Worm (Caenorhabditis elegans) whole organism, young adult: ENCODE measurements around the gene try-11.

ENCODE experiments used
- B0035.1 ChIP-seq: sonication (generic microtip); optimal IDR thresholded peaks from 2 replicates; lab custom pipeline; 2016; ENCODE audit warnings: missing genetic modification characterization, mild to moderate bottlenecking, missing compliant biosample characterization, missing genotype, missing genetic modification reagents
- D2030.7 ChIP-seq: fragments of 200-800 bp; sonication (Bioruptor generic); IDR thresholded peaks from 2 replicates; pipeline ENCODE4 v1.3.6; 2022; ENCODE audit warnings: missing genetic modification reagents, missing genetic modification characterization, missing compliant biosample characterization
- F22D6.2 ChIP-seq: sonication (generic microtip); optimal IDR thresholded peaks from 2 replicates; lab custom pipeline; 2016; ENCODE audit warnings: mild to moderate bottlenecking, missing genetic modification characterization, missing compliant biosample characterization
- F23B12.7 ChIP-seq: sonication (generic microtip); optimal IDR thresholded peaks from 2 replicates; lab custom pipeline; 2017; ENCODE audit warnings: missing genetic modification characterization, mild to moderate bottlenecking, missing compliant biosample characterization, antibody characterized with exemption, moderate library complexity; ENCODE audit not compliant: insufficient read depth
- F39B2.1 ChIP-seq: fragments of 200-800 bp; sonication (Bioruptor generic); IDR thresholded peaks from 2 replicates; pipeline ENCODE4 v1.3.6; 2022; ENCODE audit warnings: missing genetic modification reagents, missing genetic modification characterization, missing compliant biosample characterization
- K11D2.4 ChIP-seq: fragments of 200-800 bp; sonication (Bioruptor generic); IDR thresholded peaks from 2 replicates; pipeline ENCODE4 v1.3.6; 2022; ENCODE audit warnings: missing genetic modification reagents, missing genetic modification characterization, missing compliant biosample characterization
- Y95B8A.8 ChIP-seq: fragments of 200-800 bp; sonication (Bioruptor generic); IDR thresholded peaks from 2 replicates; pipeline ENCODE4 v1.3.6; 2022; ENCODE audit warnings: missing genetic modification reagents, missing genetic modification characterization, missing compliant biosample characterization
- ZK185.1 ChIP-seq: sonication (generic microtip); optimal IDR thresholded peaks from 2 replicates; lab custom pipeline; 2016; ENCODE audit warnings: mild to moderate bottlenecking, missing genetic modification characterization, missing compliant biosample characterization; ENCODE audit not compliant: poor library complexity, severe bottlenecking
- attf-3 ChIP-seq: fragments of 200-800 bp; sonication (Bioruptor generic); conservative IDR thresholded peaks from 2 replicates; pipeline ENCODE4 v1.3.6; 2022; ENCODE audit warnings: missing genetic modification reagents, missing genetic modification characterization, missing compliant biosample characterization
- ceh-58 ChIP-seq: fragments of 200-800 bp; sonication (Bioruptor generic); IDR thresholded peaks from 2 replicates; pipeline ENCODE4 v1.3.6; 2022; ENCODE audit warnings: missing genetic modification characterization, missing compliant biosample characterization
- ceh-91 ChIP-seq: fragments of 200-800 bp; sonication (Bioruptor generic); IDR thresholded peaks from 2 replicates; pipeline ENCODE4 v1.3.6; 2022; ENCODE audit warnings: missing genetic modification reagents, missing genetic modification characterization, missing compliant biosample characterization
- chd-7 ChIP-seq: sonication (generic microtip); optimal IDR thresholded peaks from 2 replicates; lab custom pipeline; 2016; ENCODE audit warnings: mild to moderate bottlenecking, missing genetic modification characterization, moderate library complexity, missing compliant biosample characterization
- efl-1 ChIP-seq: fragments of 150-350 bp; optimal IDR thresholded peaks from 2 replicates; lab custom pipeline; 2014; ENCODE audit warnings: missing biosample characterization, missing genetic modification reagents, missing genetic modification characterization
- egl-18 ChIP-seq: fragments of 200-800 bp; sonication (Bioruptor generic); IDR thresholded peaks from 2 replicates; pipeline ENCODE4 v1.3.6; 2022; ENCODE audit warnings: missing genetic modification reagents, missing genetic modification characterization, missing compliant biosample characterization
- egl-44 ChIP-seq: fragments of 200-800 bp; sonication (Bioruptor generic); IDR thresholded peaks from 2 replicates; pipeline ENCODE4 v1.3.6; 2022; ENCODE audit warnings: missing genetic modification reagents, missing genetic modification characterization, missing compliant biosample characterization
- fkh-3 ChIP-seq: sonication (generic microtip); optimal IDR thresholded peaks from 2 replicates; lab custom pipeline; 2016; ENCODE audit warnings: mild to moderate bottlenecking, missing genetic modification characterization, missing compliant biosample characterization
- hlh-12 ChIP-seq: sonication (generic microtip); optimal IDR thresholded peaks from 2 replicates; lab custom pipeline; 2016; ENCODE audit warnings: missing genetic modification characterization, missing compliant biosample characterization
- hmg-1.2 ChIP-seq: fragments of 200-800 bp; sonication (Bioruptor generic); IDR thresholded peaks from 2 replicates; pipeline ENCODE4 v1.3.6; 2022; ENCODE audit warnings: missing genetic modification reagents, missing genetic modification characterization, missing compliant biosample characterization
- hmg-20 ChIP-seq: fragments of 200-800 bp; sonication (Bioruptor generic); IDR thresholded peaks from 2 replicates; pipeline ENCODE4 v1.3.6; 2022; ENCODE audit warnings: missing genetic modification reagents, missing genetic modification characterization, missing compliant biosample characterization
- hrde-1 ChIP-seq: sonication (generic microtip); optimal IDR thresholded peaks from 2 replicates; lab custom pipeline; 2016; ENCODE audit warnings: missing genetic modification characterization, mild to moderate bottlenecking, missing compliant biosample characterization, moderate library complexity, missing genotype, missing genetic modification reagents, borderline replicate concordance
- let-526 ChIP-seq: fragments of 200-800 bp; sonication (Bioruptor generic); IDR thresholded peaks from 2 replicates; pipeline ENCODE4 v1.3.6; 2022; ENCODE audit warnings: missing genetic modification reagents, missing genetic modification characterization, missing compliant biosample characterization
- lin-54 ChIP-seq: fragments of 200-800 bp; sonication (Bioruptor generic); optimal IDR thresholded peaks from 2 replicates; lab custom pipeline; 2018; ENCODE audit warnings: mild to moderate bottlenecking, missing genetic modification characterization, missing compliant biosample characterization
- lsl-1 ChIP-seq: fragments of 200-800 bp; sonication (Bioruptor generic); optimal IDR thresholded peaks from 2 replicates; lab custom pipeline; 2018; ENCODE audit warnings: mild to moderate bottlenecking, missing genetic modification characterization, moderate library complexity, missing compliant biosample characterization
- madf-10 ChIP-seq: sonication (generic microtip); optimal IDR thresholded peaks from 2 replicates; lab custom pipeline; 2016; ENCODE audit warnings: mild to moderate bottlenecking, missing genetic modification characterization, missing compliant biosample characterization
- madf-6 ChIP-seq: fragments of 200-800 bp; sonication (Bioruptor generic); IDR thresholded peaks from 2 replicates; pipeline ENCODE4 v1.3.6; 2022; ENCODE audit warnings: missing genetic modification reagents, missing genetic modification characterization, missing compliant biosample characterization
- madf-8 ChIP-seq: fragments of 200-800 bp; sonication (Bioruptor generic); conservative IDR thresholded peaks from 2 replicates; pipeline ENCODE4 v1.3.6; 2022; ENCODE audit warnings: missing genetic modification reagents, missing genetic modification characterization, missing compliant biosample characterization
- mcd-1 ChIP-seq: fragments of 200-800 bp; sonication (Bioruptor generic); IDR thresholded peaks from 2 replicates; pipeline ENCODE4 v1.3.6; 2022; ENCODE audit warnings: missing genetic modification reagents, missing genetic modification characterization, missing compliant biosample characterization
- nfya-1 ChIP-seq: sonication (generic microtip); optimal IDR thresholded peaks from 2 replicates; lab custom pipeline; 2017; ENCODE audit warnings: antibody characterized with exemption, missing compliant biosample characterization, missing genetic modification characterization, borderline replicate concordance; ENCODE audit not compliant: insufficient read depth
- nfya-2 ChIP-seq: fragments of 200-800 bp; sonication (Bioruptor generic); IDR thresholded peaks from 2 replicates; pipeline ENCODE4 v1.3.6; 2022; ENCODE audit warnings: missing genetic modification reagents, missing genetic modification characterization, missing compliant biosample characterization
- nhr-120 ChIP-seq: fragments of 200-800 bp; sonication (Bioruptor generic); IDR thresholded peaks from 2 replicates; pipeline ENCODE4 v1.3.6; 2022; ENCODE audit warnings: missing genetic modification characterization, missing compliant biosample characterization
- nhr-80 ChIP-seq: sonication (generic microtip); optimal IDR thresholded peaks from 2 replicates; lab custom pipeline; 2016; ENCODE audit warnings: missing genetic modification characterization, missing compliant biosample characterization
- nhr-90 ChIP-seq: sonication (generic microtip); optimal IDR thresholded peaks from 2 replicates; lab custom pipeline; 2016; ENCODE audit warnings: missing genotype, mild to moderate bottlenecking, missing genetic modification characterization, missing compliant biosample characterization
- pha-4 ChIP-seq: fragments of 150-350 bp; sonication (generic microtip); optimal IDR thresholded peaks from 2 replicates; lab custom pipeline; 2014; ENCODE audit warnings: missing biosample characterization, missing genetic modification reagents, missing genetic modification characterization
- repo-1 ChIP-seq: sonication (generic microtip); optimal IDR thresholded peaks from 2 replicates; lab custom pipeline; 2017; ENCODE audit warnings: mild to moderate bottlenecking, missing genetic modification characterization, missing compliant biosample characterization
- sptf-2 ChIP-seq: fragments of 200-800 bp; sonication (Bioruptor generic); optimal IDR thresholded peaks from 2 replicates; lab custom pipeline; 2018; ENCODE audit warnings: mild to moderate bottlenecking, missing genetic modification characterization, missing compliant biosample characterization
- tlf-1 ChIP-seq: fragments of 200-800 bp; sonication (Bioruptor generic); optimal IDR thresholded peaks from 2 replicates; lab custom pipeline; 2018; ENCODE audit warnings: mild to moderate bottlenecking, missing genetic modification characterization, missing compliant biosample characterization
- unc-130 ChIP-seq: sonication (generic microtip); optimal IDR thresholded peaks from 2 replicates; lab custom pipeline; 2016; ENCODE audit warnings: missing genetic modification reagents, missing genetic modification characterization, missing compliant biosample characterization
- ztf-25 ChIP-seq: fragments of 200-800 bp; sonication (Bioruptor generic); IDR thresholded peaks from 2 replicates; pipeline ENCODE4 v1.3.6; 2022; ENCODE audit warnings: missing genetic modification reagents, missing genetic modification characterization, missing compliant biosample characterization
- ztf-6 ChIP-seq: fragments of 200-800 bp; sonication (Bioruptor generic); IDR thresholded peaks from 2 replicates; pipeline ENCODE4 v1.3.6; 2022; ENCODE audit warnings: missing genetic modification reagents, missing genetic modification characterization, missing compliant biosample characterization

The try-11 gene

ce11 chrV:7476766-7477165, 25.2 kb downstream of the try-11 start, which contains the start of gene srh-125:
Gene srh-125 (minus strand): TSS chrV:7476866.
- TF ChIP-seq hrde-1 (tag; lab: Kevin White, UChicago): no peak
- no peak for TF ChIP-seq fkh-3 (tag; lab: Kevin White, UChicago)
- no peak for TF ChIP-seq unc-130
- TF ChIP-seq mcd-1 (GFP tag; lab: Robert Waterston, UW): no peak
- TF ChIP-seq madf-6 (GFP tag; lab: Robert Waterston, UW): no peak
- no peak for TF ChIP-seq F23B12.7 (tag; lab: Kevin White, UChicago)
- TF ChIP-seq nhr-120 (GFP tag; lab: Robert Waterston, UW): no peak
- TF ChIP-seq nfya-2 (GFP tag; lab: Robert Waterston, UW): no peak
- TF ChIP-seq pha-4: no peak
- TF ChIP-seq nhr-90 (tag; lab: Kevin White, UChicago): no peak
- TF ChIP-seq lin-54 (GFP tag; lab: Kevin White, UChicago): no peak
- TF ChIP-seq hlh-12 (tag; lab: Kevin White, UChicago): no peak
- no peak for TF ChIP-seq madf-8 (GFP tag; lab: Robert Waterston, UW)

- TF ChIP-seq F39B2.1 (GFP tag; lab: Robert Waterston, UW): no peak
- no peak for TF ChIP-seq egl-44 (GFP tag; lab: Robert Waterston, UW)
- TF ChIP-seq ztf-25 (GFP tag; lab: Robert Waterston, UW): no peak
- no peak for TF ChIP-seq sptf-2 (GFP tag; lab: Kevin White, UChicago)
- no peak for TF ChIP-seq B0035.1 (tag; lab: Kevin White, UChicago)
- no peak for TF ChIP-seq egl-18 (GFP tag; lab: Robert Waterston, UW)
- TF ChIP-seq chd-7 (tag; lab: Kevin White, UChicago): no peak
- no peak for TF ChIP-seq hmg-20
- TF ChIP-seq ZK185.1 (tag; lab: Kevin White, UChicago): no peak
- TF ChIP-seq K11D2.4: no peak
- no peak for TF ChIP-seq let-526 (GFP tag; lab: Robert Waterston, UW)
- TF ChIP-seq nfya-2 (GFP tag; lab: Robert Waterston, UW): no peak
- TF ChIP-seq nhr-80 (tag; lab: Kevin White, UChicago): no peak
Observed at ce11 chrV:7478404-7478803, 26.9 kb downstream of the try-11 start, which contains the start of gene str-190. Gene str-190 (minus strand): TSS chrV:7478504.

- TF ChIP-seq attf-3 (GFP tag; lab: Robert Waterston, UW) (no peak), nfya-1 (tag; lab: Kevin White, UChicago) (no peak), tlf-1 (GFP tag; lab: Kevin White, UChicago) (no peak), hlh-12 (tag; lab: Kevin White, UChicago) (no peak), ztf-25 (GFP tag; lab: Robert Waterston, UW) (no peak), repo-1 (no peak), F22D6.2 (no peak), Y95B8A.8 (GFP tag; lab: Robert Waterston, UW) (no peak)
- TF ChIP-seq, all 124 proteins: peak for 0
Observed at ce11 chrV:7480949-7481348, 29.4 kb downstream of the try-11 start, which contains the start of gene C18B10.6. Gene C18B10.6 (minus strand): TSS chrV:7481049.

ce11 chrV:7485000-7485399, 33.5 kb downstream of the try-11 start, which contains the start of gene srbc-8:
Gene srbc-8 (minus strand): TSS chrV:7485100.
- TF ChIP-seq hmg-20 (no peak), madf-10 (tag; lab: Kevin White, UChicago) (no peak), D2030.7 (no peak), ceh-91 (GFP tag; lab: Robert Waterston, UW) (no peak), lsl-1 (no peak), ztf-6 (no peak), efl-1 (no peak), nfya-1 (tag; lab: Kevin White, UChicago) (no peak), hmg-1.2 (no peak), ceh-58 (GFP tag; lab: Robert Waterston, UW) (no peak), ZK185.1 (tag; lab: Kevin White, UChicago) (no peak)
